Worm (Caenorhabditis elegans) whole organism, L2 larva: ENCODE data around the gene F09F9.5.

ENCODE experiments used
- C34F6.9 ChIP-seq: fragments of 150-350 bp; optimal IDR thresholded peaks from 2 replicates; lab custom pipeline; 2014; ENCODE audit warnings: missing biosample characterization, missing genetic modification characterization
- F13H6.1 ChIP-seq: sonication (generic microtip); optimal IDR thresholded peaks from 2 replicates; lab custom pipeline; 2016; ENCODE audit warnings: missing genetic modification characterization, missing compliant biosample characterization
- R02D3.7 ChIP-seq: fragments of 150-350 bp; optimal IDR thresholded peaks from 2 replicates; lab custom pipeline; 2014; ENCODE audit warnings: missing biosample characterization, missing genetic modification characterization
- ZK546.5 ChIP-seq: sonication (generic microtip); optimal IDR thresholded peaks from 2 replicates; lab custom pipeline; 2017; ENCODE audit warnings: missing biosample characterization, missing genetic modification characterization
- aly-2 ChIP-seq: fragments of 150-350 bp; optimal IDR thresholded peaks from 2 replicates; lab custom pipeline; 2014; ENCODE audit warnings: missing biosample characterization, missing genetic modification characterization
- ama-1 ChIP-seq: fragments of 150-350 bp; optimal IDR thresholded peaks from 2 replicates; lab custom pipeline; 2018; ENCODE audit warnings: inconsistent platforms
- blmp-1 ChIP-seq: sonication (generic microtip); optimal IDR thresholded peaks from 2 replicates; lab custom pipeline; 2017; ENCODE audit warnings: missing genetic modification characterization, mild to moderate bottlenecking, missing compliant biosample characterization, antibody characterized with exemption, moderate library complexity; ENCODE audit not compliant: insufficient read depth
- ceh-16 ChIP-seq: fragments of 150-350 bp; optimal IDR thresholded peaks from 2 replicates; lab custom pipeline; 2014; ENCODE audit warnings: missing biosample characterization, missing genetic modification characterization
- ceh-82 ChIP-seq: fragments of 150-350 bp; optimal IDR thresholded peaks from 2 replicates; lab custom pipeline; 2014; ENCODE audit warnings: missing biosample characterization, missing genetic modification characterization
- dmd-4 ChIP-seq: sonication (generic microtip); optimal IDR thresholded peaks from 2 replicates; lab custom pipeline; 2017; ENCODE audit warnings: missing biosample characterization, missing genetic modification characterization
- egl-27 ChIP-seq: sonication (generic microtip); optimal IDR thresholded peaks from 3 replicates; lab custom pipeline; 2017; ENCODE audit warnings: missing biosample characterization, missing genetic modification reagents, missing genetic modification characterization
- elt-1 ChIP-seq: fragments of 150-350 bp; optimal IDR thresholded peaks from 2 replicates; lab custom pipeline; 2014; ENCODE audit warnings: missing biosample characterization, missing genetic modification characterization
- lin-11 ChIP-seq: fragments of 150-350 bp; sonication (generic microtip); optimal IDR thresholded peaks from 2 replicates; lab custom pipeline; 2014; ENCODE audit warnings: missing biosample characterization, missing genetic modification characterization, inconsistent platforms, mixed read lengths
- lin-13 ChIP-seq: fragments of 150-350 bp; optimal IDR thresholded peaks from 2 replicates; lab custom pipeline; 2014; ENCODE audit warnings: missing biosample characterization, missing genetic modification reagents, missing genetic modification characterization
- lin-39 ChIP-seq: fragments of 150-350 bp; optimal IDR thresholded peaks from 2 replicates; lab custom pipeline; 2014; ENCODE audit warnings: missing biosample characterization, missing genetic modification reagents, missing genetic modification characterization
- lsy-2 ChIP-seq, 2 experiments: fragments of 150-350 bp in 1 of 2; sonication (generic microtip) in 1 of 2; optimal IDR thresholded peaks; 2 replicates each; lab custom pipeline; 2014 to 2017; ENCODE audit warnings: missing biosample characterization in 2 of 2, missing genetic modification characterization in 2 of 2
- mab-5 ChIP-seq: fragments of 150-350 bp; optimal IDR thresholded peaks from 2 replicates; lab custom pipeline; 2014; ENCODE audit warnings: missing biosample characterization, missing genetic modification characterization
- mdl-1 ChIP-seq, 2 experiments: fragments of 150-350 bp in 1 of 2; sonication (generic microtip) in 1 of 2; optimal IDR thresholded peaks; 2 replicates each; lab custom pipeline; 2017; ENCODE audit warnings: missing biosample characterization in 2 of 2, missing genetic modification characterization in 2 of 2
- nhr-10 ChIP-seq: sonication (generic microtip); optimal IDR thresholded peaks from 2 replicates; lab custom pipeline; 2017; ENCODE audit warnings: missing biosample characterization, missing genetic modification characterization
- nhr-11 ChIP-seq: fragments of 150-350 bp; optimal IDR thresholded peaks from 2 replicates; lab custom pipeline; 2014; ENCODE audit warnings: missing biosample characterization, missing genetic modification characterization
- nhr-12 ChIP-seq: fragments of 150-350 bp; optimal IDR thresholded peaks from 2 replicates; lab custom pipeline; 2014; ENCODE audit warnings: missing biosample characterization, missing genetic modification characterization
- nhr-129 ChIP-seq: fragments of 150-350 bp; optimal IDR thresholded peaks from 2 replicates; lab custom pipeline; 2014; ENCODE audit warnings: missing biosample characterization, missing genetic modification characterization
- nhr-21 ChIP-seq: fragments of 150-350 bp; optimal IDR thresholded peaks from 2 replicates; lab custom pipeline; 2014; ENCODE audit warnings: missing biosample characterization, missing genetic modification characterization
- nhr-237 ChIP-seq: fragments of 150-350 bp; optimal IDR thresholded peaks from 2 replicates; lab custom pipeline; 2014; ENCODE audit warnings: missing biosample characterization, missing genetic modification characterization
- nhr-25 ChIP-seq: fragments of 150-350 bp; sonication (generic microtip); optimal IDR thresholded peaks from 3 replicates; lab custom pipeline; 2014; ENCODE audit warnings: missing biosample characterization, missing genetic modification characterization
- nhr-6 ChIP-seq: fragments of 150-350 bp; optimal IDR thresholded peaks from 2 replicates; lab custom pipeline; 2014; ENCODE audit warnings: missing biosample characterization, missing genetic modification characterization
- peb-1 ChIP-seq: fragments of 150-350 bp; optimal IDR thresholded peaks from 2 replicates; lab custom pipeline; 2014; ENCODE audit warnings: missing biosample characterization, missing genetic modification characterization
- sem-4 ChIP-seq: fragments of 150-350 bp; optimal IDR thresholded peaks from 2 replicates; lab custom pipeline; 2014; ENCODE audit warnings: missing biosample characterization, missing genetic modification reagents, missing genetic modification characterization
- skn-1 ChIP-seq: sonication (generic microtip); optimal IDR thresholded peaks from 2 replicates; lab custom pipeline; 2017; ENCODE audit warnings: missing biosample characterization, missing genetic modification characterization
- sma-9 ChIP-seq, 2 experiments: fragments of 150-350 bp in 1 of 2; sonication (generic microtip) in 1 of 2; optimal IDR thresholded peaks; 2 replicates each; lab custom pipeline; 2014 to 2016; ENCODE audit warnings: missing genetic modification characterization in 2 of 2, mild to moderate bottlenecking in 1 of 2, missing biosample characterization in 1 of 2, missing compliant biosample characterization in 1 of 2, missing genetic modification reagents in 1 of 2, moderate library complexity in 1 of 2
- snpc-4 ChIP-seq: fragments of 150-350 bp; optimal IDR thresholded peaks from 2 replicates; lab custom pipeline; 2014; ENCODE audit warnings: missing biosample characterization, missing genetic modification characterization
- unc-39 ChIP-seq: fragments of 150-350 bp; optimal IDR thresholded peaks from 2 replicates; lab custom pipeline; 2014; ENCODE audit warnings: missing biosample characterization, missing genetic modification characterization
- unc-55 ChIP-seq: fragments of 150-350 bp; sonication (generic microtip); optimal IDR thresholded peaks from 3 replicates; lab custom pipeline; 2014; ENCODE audit warnings: missing biosample characterization, missing genetic modification reagents, missing genetic modification characterization
- ztf-1 ChIP-seq: fragments of 200-800 bp; sonication (Bioruptor generic); conservative IDR thresholded peaks from 2 replicates; pipeline ENCODE4 v1.3.6; 2022; ENCODE audit warnings: missing genetic modification characterization, missing compliant biosample characterization
- ztf-11 ChIP-seq: sonication (generic microtip); optimal IDR thresholded peaks from 2 replicates; lab custom pipeline; 2017; ENCODE audit warnings: missing biosample characterization, missing genetic modification characterization
- ztf-4 ChIP-seq: fragments of 150-350 bp; optimal IDR thresholded peaks from 2 replicates; lab custom pipeline; 2014; ENCODE audit warnings: missing biosample characterization, missing genetic modification characterization

The F09F9.5 gene

ce11 chrX:4106896-4107505 lies 10.7 kb upstream of the F09F9.5 start, which contains the start of gene R02E4.2:
Gene R02E4.2 (plus strand): TSS chrX:4107455.
- no peak for TF ChIP-seq ceh-16 (tag; lab: Kevin White, UChicago)
- no peak for TF ChIP-seq mab-5 (tag; lab: Kevin White, UChicago)
- no peak for TF ChIP-seq R02D3.7 (tag; lab: Kevin White, UChicago)
- TF ChIP-seq ztf-11 (tag; lab: Kevin White, UChicago): no peak
- TF ChIP-seq lin-11 (tag; lab: Kevin White, UChicago): no peak
- TF ChIP-seq nhr-10 (tag; lab: Kevin White, UChicago): no peak
- no peak for TF ChIP-seq egl-27
- no peak for TF ChIP-seq blmp-1 (tag; lab: Kevin White, UChicago)
- TF ChIP-seq lsy-2 (tag; optimal IDR thresholded peaks at IDR 0.05; lab: Kevin White, UChicago): no peak
- no peak for TF ChIP-seq snpc-4 (tag; lab: Kevin White, UChicago)
- TF ChIP-seq lin-39 (tag; lab: Kevin White, UChicago): no peak
- TF ChIP-seq nhr-12 (tag; lab: Kevin White, UChicago): no peak
- TF ChIP-seq ceh-82 (tag; lab: Kevin White, UChicago): no peak
- TF ChIP-seq nhr-25 (tag; lab: Kevin White, UChicago): no peak
- TF ChIP-seq ztf-1: no peak
- no peak for TF ChIP-seq dmd-4
- TF ChIP-seq unc-39 (tag; lab: Kevin White, UChicago): no peak
- TF ChIP-seq sem-4 (tag; lab: Kevin White, UChicago): no peak
- TF ChIP-seq nhr-21 (tag; lab: Kevin White, UChicago): no peak

- TF ChIP-seq unc-55 (GFP tag; lab: Kevin White, UChicago) (no peak), nhr-11 (tag; lab: Kevin White, UChicago) (no peak), ama-1 (peak; percentile 9), nhr-12 (tag; lab: Kevin White, UChicago) (no peak), nhr-21 (tag; lab: Kevin White, UChicago) (peak; percentile 35), F13H6.1 (tag; lab: Kevin White, UChicago) (peak; percentile 10), lin-11 (tag; lab: Kevin White, UChicago) (no peak)
These were observed 7.8 kb upstream of the F09F9.5 start for ce11 chrX:4109970-4110369.

DNA sequence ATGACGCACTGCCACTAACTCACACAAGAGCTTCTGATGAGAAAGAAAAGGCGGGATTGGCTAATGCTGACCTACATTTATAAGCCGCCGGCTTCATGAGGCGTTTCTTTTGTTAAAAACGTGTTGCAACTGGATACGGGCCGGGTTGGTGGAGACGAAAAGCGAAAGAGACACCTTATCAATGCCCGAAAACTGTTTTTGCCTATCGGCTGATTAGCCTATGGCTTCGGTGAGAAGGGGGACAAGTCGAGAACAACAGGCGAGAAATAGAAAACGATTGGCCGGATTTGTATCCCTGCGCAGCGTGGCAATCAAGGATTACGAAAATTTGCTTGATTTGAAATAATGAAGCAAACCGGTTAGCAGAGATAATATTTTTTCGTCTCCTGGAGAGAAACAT lies 6.3 kb upstream of the F09F9.5 start, which contains the start of gene F09F9.2:
Gene F09F9.2, minus strand, starts transcription at position 25 of the 400 bp plus-strand sequence.
- TF ChIP-seq nhr-21 (tag; lab: Kevin White, UChicago) (peak; percentile 18), peb-1 (tag; lab: Kevin White, UChicago) (no peak), nhr-10 (tag; lab: Kevin White, UChicago) (no peak)

ce11 chrX:4115026-4115425 lies 2.7 kb upstream of the F09F9.5 start, which contains the start of gene F09F9.1:
Gene F09F9.1 (plus strand): TSS chrX:4115326.
- TF ChIP-seq ztf-4: no peak
- no peak for TF ChIP-seq ceh-16 (tag; lab: Kevin White, UChicago)
- no peak for TF ChIP-seq nhr-21 (tag; lab: Kevin White, UChicago)
- TF ChIP-seq blmp-1 (tag; lab: Kevin White, UChicago): no peak
- no peak for TF ChIP-seq nhr-237 (tag; lab: Kevin White, UChicago)
- TF ChIP-seq nhr-25 (tag; lab: Kevin White, UChicago): no peak
- no peak for TF ChIP-seq mab-5 (tag; lab: Kevin White, UChicago)
- no peak for TF ChIP-seq sma-9 (GFP tag; optimal IDR thresholded peaks at IDR 0.05; lab: Kevin White, UChicago)
- no peak for TF ChIP-seq sma-9 (tag; optimal IDR thresholded peaks at IDR 0.05; lab: Kevin White, UChicago)
- no peak for TF ChIP-seq lin-13
- no peak for TF ChIP-seq aly-2 (tag; lab: Kevin White, UChicago)
- TF ChIP-seq snpc-4 (tag; lab: Kevin White, UChicago): no peak
- no peak for TF ChIP-seq nhr-6 (tag; lab: Kevin White, UChicago)
- TF ChIP-seq elt-1 (tag; lab: Kevin White, UChicago): no peak
- no peak for TF ChIP-seq dmd-4
- no peak for TF ChIP-seq C34F6.9 (tag; lab: Kevin White, UChicago)
- no peak for TF ChIP-seq lin-39 (tag; lab: Kevin White, UChicago)
- no peak for TF ChIP-seq skn-1 (tag; lab: Kevin White, UChicago)

ce11 chrX:4120935-4121334 lies 3.2 kb downstream of the F09F9.5 start, which contains the start of gene F09F9.3:
Gene F09F9.3 (minus strand): TSS chrX:4121035.
- TF ChIP-seq mab-5 (tag; lab: Kevin White, UChicago) (no peak), egl-27 (no peak), ZK546.5 (tag; lab: Kevin White, UChicago) (no peak), F13H6.1 (tag; lab: Kevin White, UChicago) (no peak), blmp-1 (tag; lab: Kevin White, UChicago) (no peak), nhr-129 (tag; lab: Kevin White, UChicago) (no peak), mdl-1 (tag; optimal IDR thresholded peaks at IDR 0.05; lab: Kevin White, UChicago) (no peak)
